Worm (Caenorhabditis elegans) whole organism, young adult: Measurements from ENCODE around the gene ram-5.

ENCODE experiments used
- C06A6.2 ChIP-seq: fragments of 200-800 bp; sonication (Bioruptor generic); conservative IDR thresholded peaks from 2 replicates; pipeline ENCODE4 v1.3.6; 2022; ENCODE audit warnings: missing genetic modification characterization, missing compliant biosample characterization
- C17E4.6 ChIP-seq: fragments of 200-800 bp; sonication (Bioruptor generic); IDR thresholded peaks from 2 replicates; pipeline ENCODE4 v1.3.6; 2022; ENCODE audit warnings: missing genetic modification reagents, missing genetic modification characterization, missing compliant biosample characterization
- D2030.7 ChIP-seq: fragments of 200-800 bp; sonication (Bioruptor generic); IDR thresholded peaks from 2 replicates; pipeline ENCODE4 v1.3.6; 2022; ENCODE audit warnings: missing genetic modification reagents, missing genetic modification characterization, missing compliant biosample characterization
- F39B2.1 ChIP-seq: fragments of 200-800 bp; sonication (Bioruptor generic); IDR thresholded peaks from 2 replicates; pipeline ENCODE4 v1.3.6; 2022; ENCODE audit warnings: missing genetic modification reagents, missing genetic modification characterization, missing compliant biosample characterization
- F49E8.2 ChIP-seq: sonication (generic microtip); optimal IDR thresholded peaks from 3 replicates; lab custom pipeline; 2017; ENCODE audit warnings: missing genetic modification characterization, mild to moderate bottlenecking, missing compliant biosample characterization, antibody characterized with exemption, moderate library complexity; ENCODE audit not compliant: insufficient read depth
- F52B5.7 ChIP-seq: sonication (generic microtip); optimal IDR thresholded peaks from 2 replicates; lab custom pipeline; 2016; ENCODE audit warnings: mild to moderate bottlenecking, missing genetic modification characterization, missing compliant biosample characterization
- K11D2.4 ChIP-seq: fragments of 200-800 bp; sonication (Bioruptor generic); IDR thresholded peaks from 2 replicates; pipeline ENCODE4 v1.3.6; 2022; ENCODE audit warnings: missing genetic modification reagents, missing genetic modification characterization, missing compliant biosample characterization
- K12H6.12 ChIP-seq: fragments of 200-800 bp; sonication (Bioruptor generic); optimal IDR thresholded peaks from 2 replicates; lab custom pipeline; 2018; ENCODE audit warnings: mild to moderate bottlenecking, missing genetic modification characterization, missing compliant biosample characterization
- T07F8.4 ChIP-seq: sonication (generic microtip); optimal IDR thresholded peaks from 2 replicates; lab custom pipeline; 2016; ENCODE audit warnings: mild to moderate bottlenecking, missing genetic modification characterization, moderate library complexity, missing compliant biosample characterization
- Y53F4B.3 ChIP-seq: fragments of 200-800 bp; sonication (Bioruptor generic); IDR thresholded peaks from 2 replicates; pipeline ENCODE4 v1.3.6; 2022; ENCODE audit warnings: missing genetic modification reagents, missing genetic modification characterization, missing compliant biosample characterization
- Y56A3A.18 ChIP-seq: fragments of 200-800 bp; sonication (Bioruptor generic); IDR thresholded peaks from 2 replicates; pipeline ENCODE4 v1.3.6; 2022; ENCODE audit warnings: missing genetic modification reagents, missing genetic modification characterization, missing compliant biosample characterization
- Y67H2A.10 ChIP-seq: fragments of 200-800 bp; sonication (Bioruptor generic); conservative IDR thresholded peaks from 2 replicates; pipeline ENCODE4 v1.3.6; 2022; ENCODE audit warnings: missing genetic modification reagents, missing genetic modification characterization, missing compliant biosample characterization
- aptf-3 ChIP-seq: fragments of 200-800 bp; sonication (Bioruptor generic); IDR thresholded peaks from 2 replicates; pipeline ENCODE4 v1.3.6; 2022; ENCODE audit warnings: missing genetic modification characterization, missing compliant biosample characterization
- attf-5 ChIP-seq: fragments of 200-800 bp; sonication (Bioruptor generic); optimal IDR thresholded peaks from 2 replicates; lab custom pipeline; 2018; ENCODE audit warnings: mild to moderate bottlenecking, missing genetic modification characterization, missing compliant biosample characterization
- attf-6 ChIP-seq: fragments of 200-800 bp; sonication (Bioruptor generic); IDR thresholded peaks from 2 replicates; pipeline ENCODE4 v1.3.6; 2022; ENCODE audit warnings: missing genetic modification reagents, missing genetic modification characterization, missing compliant biosample characterization
- cebp-1 ChIP-seq, 2 experiments: fragments of 200-800 bp in 1 of 2; sonication (Bioruptor generic) in 1 of 2; sonication (generic microtip) in 1 of 2; IDR thresholded peaks in 1 of 2; optimal IDR thresholded peaks in 1 of 2; 2 replicates each; pipeline versions ENCODE4 v1.3.6 to Lab custom; 2017 to 2022; ENCODE audit warnings: missing compliant biosample characterization in 2 of 2, missing genetic modification characterization in 2 of 2, mild to moderate bottlenecking in 1 of 2, missing genetic modification reagents in 1 of 2, moderate library complexity in 1 of 2
- dpl-1 ChIP-seq: fragments of 150-350 bp; optimal IDR thresholded peaks from 2 replicates; lab custom pipeline; 2014; ENCODE audit warnings: missing biosample characterization, missing genetic modification reagents, missing genetic modification characterization
- efl-1 ChIP-seq: fragments of 150-350 bp; optimal IDR thresholded peaks from 2 replicates; lab custom pipeline; 2014; ENCODE audit warnings: missing biosample characterization, missing genetic modification reagents, missing genetic modification characterization
- ets-4 ChIP-seq: fragments of 200-800 bp; sonication (Bioruptor generic); optimal IDR thresholded peaks from 2 replicates; lab custom pipeline; 2018; ENCODE audit warnings: mild to moderate bottlenecking, missing genetic modification characterization, missing compliant biosample characterization
- gei-17 ChIP-seq: fragments of 200-800 bp; sonication (Bioruptor generic); optimal IDR thresholded peaks from 2 replicates; lab custom pipeline; 2018; ENCODE audit warnings: mild to moderate bottlenecking, missing genetic modification characterization, missing compliant biosample characterization
- him-1 ChIP-seq: sonication (generic microtip); optimal IDR thresholded peaks from 2 replicates; lab custom pipeline; 2016; ENCODE audit warnings: missing genotype, missing genetic modification reagents, missing genetic modification characterization, missing compliant biosample characterization
- hlh-26 ChIP-seq: fragments of 200-800 bp; sonication (Bioruptor generic); conservative IDR thresholded peaks from 2 replicates; pipeline ENCODE4 v1.3.6; 2022; ENCODE audit warnings: missing genetic modification reagents, missing genetic modification characterization, missing compliant biosample characterization
- hmg-1.2 ChIP-seq: fragments of 200-800 bp; sonication (Bioruptor generic); IDR thresholded peaks from 2 replicates; pipeline ENCODE4 v1.3.6; 2022; ENCODE audit warnings: missing genetic modification reagents, missing genetic modification characterization, missing compliant biosample characterization
- hmg-20 ChIP-seq: fragments of 200-800 bp; sonication (Bioruptor generic); IDR thresholded peaks from 2 replicates; pipeline ENCODE4 v1.3.6; 2022; ENCODE audit warnings: missing genetic modification reagents, missing genetic modification characterization, missing compliant biosample characterization
- hsf-1 ChIP-seq: fragments of 200-800 bp; sonication (Bioruptor generic); IDR thresholded peaks from 2 replicates; pipeline ENCODE4 v1.3.6; 2022; ENCODE audit warnings: missing genetic modification reagents, missing genetic modification characterization, missing compliant biosample characterization
- lin-35 ChIP-seq, 3 experiments: fragments of 150-350 bp in 2 of 3; sonication (generic microtip) in 1 of 3; optimal IDR thresholded peaks; 2 replicates each; lab custom pipeline; 2014 to 2018; ENCODE audit warnings: missing biosample characterization in 3 of 3, missing genetic modification characterization in 3 of 3, missing genetic modification reagents in 3 of 3
- lir-1 ChIP-seq: fragments of 200-800 bp; sonication (Bioruptor generic); conservative IDR thresholded peaks from 2 replicates; pipeline ENCODE4 v1.3.6; 2022; ENCODE audit warnings: missing genetic modification reagents, missing genetic modification characterization, missing compliant biosample characterization
- mcd-1 ChIP-seq: fragments of 200-800 bp; sonication (Bioruptor generic); IDR thresholded peaks from 2 replicates; pipeline ENCODE4 v1.3.6; 2022; ENCODE audit warnings: missing genetic modification reagents, missing genetic modification characterization, missing compliant biosample characterization
- mel-28 ChIP-seq: sonication (generic microtip); optimal IDR thresholded peaks from 2 replicates; lab custom pipeline; 2016; ENCODE audit warnings: borderline replicate concordance, mild to moderate bottlenecking, missing genetic modification characterization, missing compliant biosample characterization
- mxl-1 ChIP-seq: sonication (generic microtip); optimal IDR thresholded peaks from 2 replicates; lab custom pipeline; 2016; ENCODE audit warnings: missing genetic modification characterization, missing compliant biosample characterization
- nfya-1 ChIP-seq: sonication (generic microtip); optimal IDR thresholded peaks from 2 replicates; lab custom pipeline; 2017; ENCODE audit warnings: antibody characterized with exemption, missing compliant biosample characterization, missing genetic modification characterization, borderline replicate concordance; ENCODE audit not compliant: insufficient read depth
- nfyb-1 ChIP-seq: fragments of 200-800 bp; sonication (Bioruptor generic); IDR thresholded peaks from 2 replicates; pipeline ENCODE4 v1.3.6; 2022; ENCODE audit warnings: missing genetic modification reagents, missing genetic modification characterization, missing compliant biosample characterization
- nhr-120 ChIP-seq: fragments of 200-800 bp; sonication (Bioruptor generic); IDR thresholded peaks from 2 replicates; pipeline ENCODE4 v1.3.6; 2022; ENCODE audit warnings: missing genetic modification characterization, missing compliant biosample characterization
- nhr-27 ChIP-seq: fragments of 200-800 bp; sonication (Bioruptor generic); optimal IDR thresholded peaks from 2 replicates; lab custom pipeline; 2018; ENCODE audit warnings: mild to moderate bottlenecking, missing genetic modification characterization, moderate library complexity, missing compliant biosample characterization
- rec-8 ChIP-seq, 2 experiments: sonication (generic microtip); optimal IDR thresholded peaks; 2 replicates each; lab custom pipeline; 2016; ENCODE audit warnings: mild to moderate bottlenecking in 2 of 2, missing genetic modification characterization in 2 of 2, missing genetic modification reagents in 2 of 2, missing genotype in 2 of 2, missing biosample characterization in 1 of 2, missing compliant biosample characterization in 1 of 2, moderate library complexity in 1 of 2
- sdz-38 ChIP-seq: sonication (generic microtip); optimal IDR thresholded peaks from 2 replicates; lab custom pipeline; 2016; ENCODE audit warnings: missing genotype, missing genetic modification characterization, missing compliant biosample characterization
- tbp1 ChIP-seq: fragments of 200-800 bp; sonication (Bioruptor generic); optimal IDR thresholded peaks from 2 replicates; lab custom pipeline; 2018; ENCODE audit warnings: mild to moderate bottlenecking, missing genetic modification characterization, missing compliant biosample characterization
- unc-62 ChIP-seq: fragments of 150-350 bp; optimal IDR thresholded peaks from 2 replicates; lab custom pipeline; 2014; ENCODE audit warnings: missing biosample characterization, missing genetic modification reagents, missing genetic modification characterization
- ztf-28 ChIP-seq: fragments of 200-800 bp; sonication (Bioruptor generic); IDR thresholded peaks from 2 replicates; pipeline ENCODE4 v1.3.6; 2022; ENCODE audit warnings: missing genetic modification reagents, missing genetic modification characterization, missing compliant biosample characterization
- ztf-6 ChIP-seq: fragments of 200-800 bp; sonication (Bioruptor generic); IDR thresholded peaks from 2 replicates; pipeline ENCODE4 v1.3.6; 2022; ENCODE audit warnings: missing genetic modification reagents, missing genetic modification characterization, missing compliant biosample characterization

ram-5 gene

ce11 chrX:14557936-14558554 is 8.1 kb downstream of the ram-5 start, which contains the start of gene nhr-3 (continued):
- TF ChIP-seq sdz-38 (tag; lab: Kevin White, UChicago) (no peak), aptf-3 (GFP tag; lab: Robert Waterston, UW) (no peak), tbp1 (no peak), nfya-1 (tag; lab: Kevin White, UChicago) (no peak), lin-35 (GFP tag; optimal IDR thresholded peaks at IDR 0.05; lab: Kevin White, UChicago) (no peak), gei-17 (GFP tag; lab: Kevin White, UChicago) (no peak), ets-4 (GFP tag; lab: Kevin White, UChicago) (no peak), cebp-1 (GFP tag; IDR thresholded peaks at IDR 0.05; lab: Robert Waterston, UW) (peak; percentile 66; the same call in 1 of the 2 replicates), cebp-1 (tag; optimal IDR thresholded peaks at IDR 0.05; lab: Kevin White, UChicago) (peak; percentile 85), mel-28 (tag; lab: Kevin White, UChicago) (no peak), rec-8 (tag; optimal IDR thresholded peaks at IDR 0.05; lab: Kevin White, UChicago) (no peak)

- TF ChIP-seq cebp-1 (GFP tag; IDR thresholded peaks at IDR 0.05; lab: Robert Waterston, UW) (0 out of 2 replicates have a peak, but pooled peaks have one; percentile 25), cebp-1 (tag; optimal IDR thresholded peaks at IDR 0.05; lab: Kevin White, UChicago) (peak; percentile 93), nfyb-1 (GFP tag; lab: Robert Waterston, UW) (0 out of 2 replicates have a peak, but pooled peaks have one; percentile 34), Y53F4B.3 (GFP tag; lab: Robert Waterston, UW) (no peak), hmg-20 (GFP tag; lab: Robert Waterston, UW) (no peak), gei-17 (GFP tag; lab: Kevin White, UChicago) (no peak)
Observed at ce11 chrX:14559084-14559483, 9.1 kb downstream of the ram-5 start.

- TF ChIP-seq nhr-27 (tag; lab: Kevin White, UChicago) (no peak), Y67H2A.10 (GFP tag; lab: Robert Waterston, UW) (no peak), F49E8.2 (tag; lab: Kevin White, UChicago) (no peak), hmg-1.2 (GFP tag; lab: Robert Waterston, UW) (peak; percentile 7; the same call in 1 of the 2 replicates), lir-1 (GFP tag; lab: Robert Waterston, UW) (no peak), hlh-26 (no peak), dpl-1 (GFP tag; lab: Kevin White, UChicago) (no peak), unc-62 (GFP tag; lab: Kevin White, UChicago) (no peak), F52B5.7 (no peak)
Observed at ce11 chrX:14559519-14560296, 9.8 kb downstream of the ram-5 start.

ce11 chrX:14560297-14560680 is 10.3 kb downstream of the ram-5 start:
- TF ChIP-seq K11D2.4, result peak; percentile 78
- TF ChIP-seq K12H6.12 (tag; lab: Kevin White, UChicago), result peak; percentile 68
- no peak for TF ChIP-seq hsf-1 (GFP tag; lab: Robert Waterston, UW)
- no peak for TF ChIP-seq F39B2.1 (GFP tag; lab: Robert Waterston, UW)
- peak; percentile 75 for TF ChIP-seq C06A6.2 (GFP tag; lab: Robert Waterston, UW)
- no peak for TF ChIP-seq ztf-28
- peak; percentile 52 for TF ChIP-seq mcd-1 (GFP tag; lab: Robert Waterston, UW)
- no peak for TF ChIP-seq attf-6 (GFP tag; lab: Robert Waterston, UW)
- no peak for TF ChIP-seq C17E4.6
- TF ChIP-seq ets-4 (GFP tag; lab: Kevin White, UChicago), result peak; percentile 61
- TF ChIP-seq D2030.7 (GFP tag; lab: Robert Waterston, UW), result no peak
- TF ChIP-seq mxl-1 (tag; lab: Kevin White, UChicago), result no peak
- no peak for TF ChIP-seq T07F8.4
- no peak; the same call in 1 of the 2 replicates for TF ChIP-seq ztf-6 (GFP tag; lab: Robert Waterston, UW)
- no peak for TF ChIP-seq nhr-120 (GFP tag; lab: Robert Waterston, UW)
- TF ChIP-seq Y56A3A.18 (GFP tag; lab: Robert Waterston, UW), result peak; percentile 45; the same call in 1 of the 2 replicates
- TF ChIP-seq attf-5, result peak; percentile 60
- TF ChIP-seq him-1 (tag; lab: Kevin White, UChicago), result no peak
- TF ChIP-seq efl-1 (GFP tag; lab: Kevin White, UChicago), result no peak
- no peak for TF ChIP-seq F49E8.2 (tag; lab: Kevin White, UChicago)
